Worm (Caenorhabditis elegans): ENCODE measurements around the gene cpt-4.

The cpt-4 gene

ce11 chrV:4987097-4987496, 40.4 kb downstream of the cpt-4 start, which contains the start of gene ncx-8:
Gene ncx-8, minus strand, starts transcription at chrV:4987197.
- TF ChIP-seq fos-1 (tag; optimal IDR thresholded peaks at IDR 0.05) (no peak), snpc-4 (tag; optimal IDR thresholded peaks at IDR 0.05) (no peak), nhr-77 (tag; optimal IDR thresholded peaks at IDR 0.05) (no peak), crh-2 (tag; optimal IDR thresholded peaks at IDR 0.05) (no peak), ztf-11 (tag; optimal IDR thresholded peaks at IDR 0.05) (no peak)

DNA sequence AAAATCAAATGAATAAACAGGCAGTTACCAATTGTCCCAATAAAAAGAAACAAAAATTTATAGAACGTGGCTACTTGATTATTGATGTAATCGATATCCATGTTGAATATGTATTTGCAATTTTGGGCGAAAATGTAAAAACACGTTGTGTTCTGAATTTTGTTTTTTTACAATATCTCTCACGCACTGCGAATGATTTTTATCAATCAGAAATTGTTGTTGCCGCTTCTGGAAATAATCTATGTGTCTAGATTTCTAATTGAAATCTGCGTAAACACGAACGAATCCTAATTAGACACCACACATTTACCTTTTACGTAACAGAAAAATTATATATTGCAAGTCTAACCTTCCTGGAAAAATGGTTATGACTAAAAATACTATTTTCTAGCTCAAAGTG, 44.4 kb downstream of the cpt-4 start, which contains the start of gene srsx-13:
TSS of gene srsx-13 (minus strand) at position 101 of the 400 bp plus-strand sequence.
- TF ChIP-seq sem-4 (tag; optimal IDR thresholded peaks at IDR 0.05) (no peak), F13H6.1 (tag; optimal IDR thresholded peaks at IDR 0.05) (no peak), mab-5 (tag; optimal IDR thresholded peaks at IDR 0.05) (no peak), blmp-1 (tag; optimal IDR thresholded peaks at IDR 0.05; ENCODE audit: insufficient read depth) (no peak), lsy-2 (tag; optimal IDR thresholded peaks at IDR 0.05) (no peak), zag-1 (tag; optimal IDR thresholded peaks at IDR 0.05) (no peak), gmeb-1 (tag; optimal IDR thresholded peaks at IDR 0.05) (no peak), aly-2 (tag; optimal IDR thresholded peaks at IDR 0.05) (no peak), nhr-25 (tag; optimal IDR thresholded peaks at IDR 0.05) (no peak), nhr-11 (tag; optimal IDR thresholded peaks at IDR 0.05) (no peak), ceh-16 (tag; optimal IDR thresholded peaks at IDR 0.05) (no peak)

ce11 chrV:4980873-4981272, 46.6 kb downstream of the cpt-4 start, which contains the start of gene srsx-12:
Gene srsx-12, minus strand, starts transcription at chrV:4980973.
- no peak for TF ChIP-seq sma-9 (GFP tag; optimal IDR thresholded peaks at IDR 0.05)
- no peak for TF ChIP-seq sma-9 (tag; optimal IDR thresholded peaks at IDR 0.05)
- no peak for TF ChIP-seq mdl-1 (tag; optimal IDR thresholded peaks at IDR 0.05)
- no peak for TF ChIP-seq nhr-12 (tag; optimal IDR thresholded peaks at IDR 0.05)
- no peak for TF ChIP-seq nhr-23 (tag; optimal IDR thresholded peaks at IDR 0.05)
- TF ChIP-seq ama-1 (optimal IDR thresholded peaks at IDR 0.05), result no peak
- TF ChIP-seq ztf-1 (GFP tag; conservative IDR thresholded peaks at IDR 0.05), result no peak
- TF ChIP-seq lsy-2 (tag; optimal IDR thresholded peaks at IDR 0.05), result no peak
- TF ChIP-seq Y55F3AM.14 (GFP tag; optimal IDR thresholded peaks at IDR 0.05), result no peak
- no peak for TF ChIP-seq elt-3 (tag; optimal IDR thresholded peaks at IDR 0.05)

DNA sequence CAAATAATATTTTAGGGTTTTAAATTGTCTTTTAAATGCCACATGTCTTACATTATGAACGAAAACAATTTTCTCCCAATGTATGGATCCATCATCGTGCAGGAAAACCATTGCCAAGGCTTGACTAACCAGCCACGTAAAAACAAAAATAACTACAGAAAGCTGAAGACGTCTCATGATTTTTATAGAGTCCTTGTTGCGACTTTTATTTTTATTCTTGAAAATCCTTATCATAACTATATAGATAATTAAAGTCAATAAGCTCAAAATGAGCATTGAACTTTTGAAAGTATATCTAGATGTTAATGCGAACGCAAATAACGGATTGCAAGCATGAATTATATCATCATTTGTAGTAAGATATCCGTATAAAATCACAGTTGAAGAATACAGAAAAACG, 47.4 kb downstream of the cpt-4 start:
- TF ChIP-seq lin-11 (tag; optimal IDR thresholded peaks at IDR 0.05), result no peak

DNA sequence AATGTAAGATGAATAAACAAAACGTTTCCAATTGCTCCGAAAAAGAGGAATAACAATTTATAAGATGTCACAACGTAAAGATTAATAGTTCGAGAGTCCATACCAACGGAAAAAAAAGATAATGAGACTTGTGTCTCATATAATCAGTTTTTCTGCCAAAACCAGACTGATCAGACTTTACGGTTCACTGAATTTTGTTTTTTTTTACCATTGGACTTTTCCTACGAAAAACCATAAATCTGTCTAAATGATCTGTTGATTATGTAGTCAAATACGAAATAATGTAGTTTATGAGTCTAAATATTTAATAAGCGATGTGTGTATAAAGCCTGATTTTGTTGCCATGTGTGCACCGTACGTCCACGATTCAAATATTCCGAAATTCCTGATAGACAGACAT, 48.5 kb downstream of the cpt-4 start, which contains the start of gene srsx-11:
TSS of gene srsx-11 (minus strand) at position 101 of the 400 bp plus-strand sequence.
- TF ChIP-seq lin-39 (tag; optimal IDR thresholded peaks at IDR 0.05), result no peak
- TF ChIP-seq nhr-12 (tag; optimal IDR thresholded peaks at IDR 0.05), result no peak
- no peak for TF ChIP-seq sem-4 (tag; optimal IDR thresholded peaks at IDR 0.05)
- no peak for TF ChIP-seq aly-2 (tag; optimal IDR thresholded peaks at IDR 0.05)
- TF ChIP-seq gmeb-1 (tag; optimal IDR thresholded peaks at IDR 0.05), result no peak
- no peak for TF ChIP-seq lin-11 (tag; optimal IDR thresholded peaks at IDR 0.05)

DNA sequence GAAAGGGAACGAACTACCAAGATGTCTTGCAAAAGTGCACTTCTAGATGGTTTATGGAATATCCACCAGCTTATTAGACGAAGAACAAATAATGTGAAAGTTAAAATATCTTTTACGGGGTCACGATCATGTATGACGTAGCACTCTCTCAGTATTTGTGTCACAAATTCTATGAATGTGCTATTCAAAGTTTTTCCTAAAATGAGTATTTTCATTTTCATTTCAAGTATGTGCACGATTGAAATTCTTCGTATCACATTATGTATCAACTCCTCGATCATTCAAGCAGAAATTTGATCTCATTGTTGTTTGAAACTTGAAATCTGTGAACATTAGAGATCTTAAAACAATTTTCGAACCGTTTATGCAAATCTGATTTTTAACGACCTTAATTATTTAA, 50.0 kb downstream of the cpt-4 start:
- TF ChIP-seq ztf-1 (GFP tag; conservative IDR thresholded peaks at IDR 0.05) (no peak), mab-5 (tag; optimal IDR thresholded peaks at IDR 0.05) (no peak), lsy-2 (tag; optimal IDR thresholded peaks at IDR 0.05) (no peak), ztf-11 (tag; optimal IDR thresholded peaks at IDR 0.05) (no peak), egl-27 (tag; optimal IDR thresholded peaks at IDR 0.05) (no peak), snpc-4 (tag; optimal IDR thresholded peaks at IDR 0.05) (no peak), gmeb-1 (tag; optimal IDR thresholded peaks at IDR 0.05) (no peak), nhr-6 (tag; optimal IDR thresholded peaks at IDR 0.05) (no peak), nhr-129 (tag; optimal IDR thresholded peaks at IDR 0.05) (no peak), aly-2 (tag; optimal IDR thresholded peaks at IDR 0.05) (no peak), lin-39 (tag; optimal IDR thresholded peaks at IDR 0.05) (no peak), unc-62 (GFP tag; optimal IDR thresholded peaks at IDR 0.05) (no peak), unc-39 (tag; optimal IDR thresholded peaks at IDR 0.05) (no peak), alr-1 (tag; optimal IDR thresholded peaks at IDR 0.05) (no peak), dmd-4 (tag; optimal IDR thresholded peaks at IDR 0.05) (no peak)

All from whole organism, L2 larva.